Worm (Caenorhabditis elegans) whole organism, L4 larva: ENCODE results near the gene fbxa-96.

ENCODE experiments used
- Y105C5A.15 ChIP-seq: fragments of 200-800 bp; sonication (Bioruptor generic); IDR thresholded peaks from 2 replicates; pipeline ENCODE4 v1.3.6; 2022; ENCODE audit warnings: missing genetic modification characterization, missing compliant biosample characterization
- Y5F2A.4 ChIP-seq: fragments of 200-800 bp; sonication (Bioruptor generic); optimal IDR thresholded peaks from 2 replicates; lab custom pipeline; 2018; ENCODE audit warnings: mild to moderate bottlenecking, missing genetic modification characterization, missing compliant biosample characterization
- ama-1 ChIP-seq: fragments of 150-350 bp; optimal IDR thresholded peaks from 2 replicates; lab custom pipeline; 2014; ENCODE audit warnings: inconsistent platforms, mixed read lengths
- arid-1 ChIP-seq: fragments of 200-800 bp; sonication (Bioruptor generic); conservative IDR thresholded peaks from 2 replicates; pipeline ENCODE4 v1.3.6; 2022; ENCODE audit warnings: missing genetic modification reagents, missing genetic modification characterization, missing compliant biosample characterization
- dmd-8 ChIP-seq: fragments of 200-800 bp; sonication (Bioruptor generic); IDR thresholded peaks from 2 replicates; pipeline ENCODE4 v1.3.6; 2022; ENCODE audit warnings: missing genetic modification characterization, missing compliant biosample characterization
- dve-1 ChIP-seq: sonication (generic microtip); optimal IDR thresholded peaks from 2 replicates; lab custom pipeline; 2017; ENCODE audit warnings: antibody characterized with exemption, mild to moderate bottlenecking, missing genetic modification characterization, missing compliant biosample characterization; ENCODE audit not compliant: insufficient read depth
- fos-1 ChIP-seq: fragments of 150-350 bp; optimal IDR thresholded peaks from 2 replicates; lab custom pipeline; 2014; ENCODE audit warnings: missing biosample characterization, missing genetic modification characterization
- lin-39 ChIP-seq: fragments of 150-350 bp; optimal IDR thresholded peaks from 2 replicates; lab custom pipeline; 2014; ENCODE audit warnings: missing biosample characterization, missing genetic modification reagents, missing genetic modification characterization
- mdl-1 ChIP-seq, 2 experiments: fragments of 150-350 bp in 1 of 2; sonication (generic microtip) in 1 of 2; optimal IDR thresholded peaks; 2 replicates each; lab custom pipeline; 2014 to 2017; ENCODE audit warnings: missing biosample characterization in 2 of 2, missing genetic modification characterization in 2 of 2
- mes-2 ChIP-seq: sonication (generic microtip); optimal IDR thresholded peaks from 2 replicates; lab custom pipeline; 2016; ENCODE audit warnings: missing genotype, mild to moderate bottlenecking, missing genetic modification characterization, missing compliant biosample characterization; ENCODE audit not compliant: poor library complexity, severe bottlenecking
- saeg-2 ChIP-seq: fragments of 200-800 bp; sonication (Bioruptor generic); IDR thresholded peaks from 2 replicates; pipeline ENCODE4 v1.3.6; 2022; ENCODE audit warnings: missing genetic modification reagents, missing genetic modification characterization, missing compliant biosample characterization
- sdz-12 ChIP-seq: fragments of 200-800 bp; sonication (Bioruptor generic); optimal IDR thresholded peaks from 2 replicates; lab custom pipeline; 2018; ENCODE audit warnings: mild to moderate bottlenecking, missing genetic modification characterization, missing compliant biosample characterization
- zag-1 ChIP-seq: fragments of 150-350 bp; optimal IDR thresholded peaks from 2 replicates; lab custom pipeline; 2014; ENCODE audit warnings: missing biosample characterization, missing genetic modification characterization
- ztf-11 ChIP-seq: fragments of 150-350 bp; optimal IDR thresholded peaks from 2 replicates; lab custom pipeline; 2014; ENCODE audit warnings: missing biosample characterization, missing genetic modification characterization

ce11 chrX:15100369-15100963 is 40.3 kb upstream of the fbxa-96 start, which contains the start of gene dhhc-1:
- TF ChIP-seq Y5F2A.4 (GFP tag; lab: Kevin White, UChicago) (no peak), mdl-1 (tag; optimal IDR thresholded peaks at IDR 0.05; lab: Kevin White, UChicago) (no peak), arid-1 (GFP tag; lab: Robert Waterston, UW) (no peak), ztf-11 (tag; lab: Kevin White, UChicago) (no peak), zag-1 (tag; lab: Kevin White, UChicago) (no peak), ama-1 (lab: Kevin White, UChicago) (no peak), Y105C5A.15 (GFP tag; lab: Robert Waterston, UW) (no peak), fos-1 (tag; lab: Kevin White, UChicago) (no peak), saeg-2 (GFP tag; lab: Robert Waterston, UW) (no peak), mes-2 (tag; lab: Kevin White, UChicago) (peak; percentile 49), sdz-12 (no peak), lin-39 (tag; lab: Kevin White, UChicago) (no peak), dmd-8 (GFP tag; lab: Robert Waterston, UW) (no peak), dve-1 (tag; lab: Kevin White, UChicago) (no peak)
